Worm (Caenorhabditis elegans): ENCODE results near the gene cdk-1.

- TF ChIP-seq ama-1 (optimal IDR thresholded peaks at IDR 0.05) (no peak), unc-62 (GFP tag; optimal IDR thresholded peaks at IDR 0.05) (no peak), snpc-4 (tag; optimal IDR thresholded peaks at IDR 0.05) (no peak), nhr-25 (tag; optimal IDR thresholded peaks at IDR 0.05) (no peak), pha-4 (tag; optimal IDR thresholded peaks at IDR 0.05) (no peak)
Observed at ce11 chrIII:9789607-9790073, 42.4 kb downstream of the cdk-1 start, which contains the start of gene R10E11.5.
